Worm (Caenorhabditis elegans) whole organism, late embryonic: Measurements from ENCODE around the gene klp-13.

ENCODE experiments used
- T23F11.4 ChIP-seq: fragments of 200-800 bp; sonication (Bioruptor generic); optimal IDR thresholded peaks from 2 replicates; lab custom pipeline; 2018; ENCODE audit warnings: mild to moderate bottlenecking, missing genetic modification characterization, missing compliant biosample characterization
- ceh-2 ChIP-seq: sonication (generic microtip); optimal IDR thresholded peaks from 2 replicates; lab custom pipeline; 2016; ENCODE audit warnings: missing genotype, missing genetic modification characterization, missing compliant biosample characterization
- ceh-34 ChIP-seq: sonication (generic microtip); optimal IDR thresholded peaks from 2 replicates; lab custom pipeline; 2016; ENCODE audit warnings: mild to moderate bottlenecking, missing genetic modification characterization, missing compliant biosample characterization
- ceh-45 ChIP-seq: fragments of 200-800 bp; sonication (Bioruptor generic); IDR thresholded peaks from 2 replicates; pipeline ENCODE4 v1.3.6; 2022; ENCODE audit warnings: missing genetic modification reagents, missing genetic modification characterization, missing compliant biosample characterization
- ceh-48 ChIP-seq: sonication (generic microtip); optimal IDR thresholded peaks from 2 replicates; lab custom pipeline; 2016; ENCODE audit warnings: missing genetic modification characterization, inconsistent platforms, missing compliant biosample characterization
- ceh-6 ChIP-seq: fragments of 200-800 bp; sonication (Bioruptor generic); optimal IDR thresholded peaks from 2 replicates; lab custom pipeline; 2018; ENCODE audit warnings: mild to moderate bottlenecking, missing genetic modification characterization, missing compliant biosample characterization
- ceh-9 ChIP-seq: sonication (generic microtip); optimal IDR thresholded peaks from 2 replicates; lab custom pipeline; 2016; ENCODE audit warnings: mild to moderate bottlenecking, missing genetic modification characterization, inconsistent platforms, missing compliant biosample characterization
- che-1 ChIP-seq: sonication (generic microtip); optimal IDR thresholded peaks from 2 replicates; lab custom pipeline; 2016; ENCODE audit warnings: mild to moderate bottlenecking, missing genetic modification characterization, missing compliant biosample characterization
- dmd-4 ChIP-seq: sonication (generic microtip); optimal IDR thresholded peaks from 2 replicates; lab custom pipeline; 2016; ENCODE audit warnings: borderline replicate concordance, missing genetic modification characterization, missing compliant biosample characterization
- dve-1 ChIP-seq: sonication (generic microtip); optimal IDR thresholded peaks from 2 replicates; lab custom pipeline; 2017; ENCODE audit warnings: antibody characterized with exemption, mild to moderate bottlenecking, missing genetic modification characterization, missing compliant biosample characterization
- elt-2 ChIP-seq: sonication (generic microtip); optimal IDR thresholded peaks from 2 replicates; lab custom pipeline; 2016; ENCODE audit warnings: missing genetic modification reagents, missing genetic modification characterization, missing compliant biosample characterization
- elt-4 ChIP-seq: sonication (generic microtip); optimal IDR thresholded peaks from 2 replicates; lab custom pipeline; 2016; ENCODE audit warnings: missing genetic modification characterization, missing compliant biosample characterization
- eyg-1 ChIP-seq: sonication (generic microtip); optimal IDR thresholded peaks from 2 replicates; lab custom pipeline; 2016; ENCODE audit warnings: missing genotype, missing genetic modification characterization, missing compliant biosample characterization
- hlh-15 ChIP-seq: sonication (generic microtip); optimal IDR thresholded peaks from 2 replicates; lab custom pipeline; 2016; ENCODE audit warnings: missing genetic modification characterization, missing compliant biosample characterization
- lim-6 ChIP-seq: sonication (generic microtip); optimal IDR thresholded peaks from 2 replicates; lab custom pipeline; 2016; ENCODE audit warnings: missing genetic modification characterization, missing compliant biosample characterization
- madf-2 ChIP-seq: sonication (generic microtip); optimal IDR thresholded peaks from 2 replicates; lab custom pipeline; 2017; ENCODE audit warnings: missing genetic modification characterization, missing compliant biosample characterization
- nfya-1 ChIP-seq: sonication (generic microtip); optimal IDR thresholded peaks from 2 replicates; lab custom pipeline; 2017; ENCODE audit warnings: missing genetic modification characterization, mild to moderate bottlenecking, missing compliant biosample characterization, antibody characterized with exemption, moderate library complexity
- odd-2 ChIP-seq: sonication (generic microtip); optimal IDR thresholded peaks from 2 replicates; lab custom pipeline; 2017; ENCODE audit warnings: antibody characterized with exemption, mild to moderate bottlenecking, missing genetic modification characterization, missing compliant biosample characterization
- pag-3 ChIP-seq: sonication (generic microtip); optimal IDR thresholded peaks from 2 replicates; lab custom pipeline; 2016; ENCODE audit warnings: missing compliant biosample characterization, missing genetic modification characterization, borderline replicate concordance
- pat-9 ChIP-seq: fragments of 200-800 bp; sonication (Bioruptor generic); optimal IDR thresholded peaks from 2 replicates; lab custom pipeline; 2018; ENCODE audit warnings: mild to moderate bottlenecking, missing genetic modification characterization, moderate library complexity, missing compliant biosample characterization
- pax-1 ChIP-seq: fragments of 150-350 bp; optimal IDR thresholded peaks from 2 replicates; lab custom pipeline; 2014; ENCODE audit warnings: missing biosample characterization, missing genetic modification characterization
- pha-2 ChIP-seq: sonication (generic microtip); optimal IDR thresholded peaks from 2 replicates; lab custom pipeline; 2017; ENCODE audit warnings: mild to moderate bottlenecking, missing genetic modification characterization, missing compliant biosample characterization
- pha-4 ChIP-seq: fragments of 150-350 bp; optimal IDR thresholded peaks from 2 replicates; lab custom pipeline; 2018; ENCODE audit warnings: missing biosample characterization, missing genetic modification reagents, missing genetic modification characterization
- pqm-1 ChIP-seq: sonication (generic microtip); optimal IDR thresholded peaks from 2 replicates; lab custom pipeline; 2016; ENCODE audit warnings: missing genetic modification characterization, missing compliant biosample characterization
- ref-2 ChIP-seq: sonication (generic microtip); optimal IDR thresholded peaks from 2 replicates; lab custom pipeline; 2016; ENCODE audit warnings: missing genetic modification characterization, missing compliant biosample characterization
- rnt-1 ChIP-seq: sonication (generic microtip); optimal IDR thresholded peaks from 2 replicates; lab custom pipeline; 2016; ENCODE audit warnings: missing genetic modification characterization, missing compliant biosample characterization
- sox-2 ChIP-seq: fragments of 200-800 bp; sonication (Bioruptor generic); IDR thresholded peaks from 2 replicates; pipeline ENCODE4 v1.3.6; 2022; ENCODE audit warnings: missing genetic modification reagents, missing genetic modification characterization, missing compliant biosample characterization
- sox-4 ChIP-seq: sonication (generic microtip); optimal IDR thresholded peaks from 2 replicates; lab custom pipeline; 2017; ENCODE audit warnings: mild to moderate bottlenecking, missing genetic modification characterization, inconsistent platforms, missing compliant biosample characterization
- tbx-2 ChIP-seq: sonication (generic microtip); optimal IDR thresholded peaks from 2 replicates; lab custom pipeline; 2016; ENCODE audit warnings: missing genetic modification characterization, missing compliant biosample characterization
- tbx-7 ChIP-seq: sonication (generic microtip); optimal IDR thresholded peaks from 2 replicates; lab custom pipeline; 2016; ENCODE audit warnings: missing genotype, missing genetic modification characterization, missing compliant biosample characterization
- ttx-3 ChIP-seq: sonication (generic microtip); optimal IDR thresholded peaks from 2 replicates; lab custom pipeline; 2016; ENCODE audit warnings: missing genetic modification reagents, missing genetic modification characterization, missing compliant biosample characterization
- unc-42 ChIP-seq: sonication (generic microtip); optimal IDR thresholded peaks from 2 replicates; lab custom pipeline; 2016; ENCODE audit warnings: missing genotype, missing genetic modification characterization, missing compliant biosample characterization
- unc-86 ChIP-seq: sonication (generic microtip); optimal IDR thresholded peaks from 2 replicates; lab custom pipeline; 2016; ENCODE audit warnings: missing genetic modification characterization, missing compliant biosample characterization
- zip-5 ChIP-seq: sonication (generic microtip); optimal IDR thresholded peaks from 2 replicates; lab custom pipeline; 2016; ENCODE audit warnings: missing genetic modification characterization, missing compliant biosample characterization

Gene klp-13

ce11 chrX:5962560-5962959, 22.2 kb upstream of the klp-13 start:
- no peak for TF ChIP-seq pha-4 (tag; lab: Kevin White, UChicago)
- TF ChIP-seq tbx-2 (tag; lab: Kevin White, UChicago): no peak
- no peak for TF ChIP-seq sox-2 (GFP tag; lab: Robert Waterston, UW)
- no peak for TF ChIP-seq ttx-3 (tag; lab: Kevin White, UChicago)

- TF ChIP-seq unc-86 (tag; lab: Kevin White, UChicago): no peak
- no peak for TF ChIP-seq ref-2 (tag; lab: Kevin White, UChicago)
- no peak for TF ChIP-seq odd-2 (tag; lab: Kevin White, UChicago)
- no peak for TF ChIP-seq dmd-4 (tag; lab: Kevin White, UChicago)
- no peak for TF ChIP-seq che-1 (tag; lab: Kevin White, UChicago)
- no peak for TF ChIP-seq hlh-15 (tag; lab: Kevin White, UChicago)
- TF ChIP-seq ceh-48: no peak
- no peak for TF ChIP-seq tbx-7 (tag; lab: Kevin White, UChicago)
- TF ChIP-seq madf-2: no peak
- TF ChIP-seq pqm-1 (tag; lab: Kevin White, UChicago): no peak
- TF ChIP-seq elt-4 (tag; lab: Kevin White, UChicago): no peak
- no peak for TF ChIP-seq pax-1 (tag; lab: Kevin White, UChicago)
These were observed 12.6 kb upstream of the klp-13 start for ce11 chrX:5972212-5972611.

DNA sequence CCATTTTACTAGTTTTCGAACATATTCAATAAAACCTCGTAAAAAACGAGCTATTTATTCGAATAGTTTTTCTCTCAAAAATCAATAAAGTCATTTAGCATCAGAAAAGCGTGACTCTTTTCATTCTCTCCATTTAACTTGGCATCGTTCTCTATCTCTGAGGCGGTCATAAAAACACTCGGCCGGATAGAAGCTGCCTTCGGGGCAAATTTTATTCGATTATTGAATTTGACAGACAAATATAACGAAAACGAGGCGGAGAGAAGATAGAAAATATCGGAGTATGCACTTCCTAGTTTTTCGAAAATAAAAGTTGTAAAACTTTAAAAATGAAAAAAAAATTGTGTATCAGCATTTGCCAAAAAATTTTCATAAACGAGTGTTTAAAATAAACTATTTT, 9.6 kb upstream of the klp-13 start:
- TF ChIP-seq tbx-2 (tag; lab: Kevin White, UChicago) (no peak), nfya-1 (tag; lab: Kevin White, UChicago) (no peak), unc-42 (tag; lab: Kevin White, UChicago) (peak; percentile 71), sox-4 (tag; lab: Kevin White, UChicago) (no peak), ttx-3 (tag; lab: Kevin White, UChicago) (no peak), zip-5 (tag; lab: Kevin White, UChicago) (no peak), sox-2 (GFP tag; lab: Robert Waterston, UW) (no peak), ceh-34 (tag; lab: Kevin White, UChicago) (no peak), eyg-1 (tag; lab: Kevin White, UChicago) (no peak)

DNA sequence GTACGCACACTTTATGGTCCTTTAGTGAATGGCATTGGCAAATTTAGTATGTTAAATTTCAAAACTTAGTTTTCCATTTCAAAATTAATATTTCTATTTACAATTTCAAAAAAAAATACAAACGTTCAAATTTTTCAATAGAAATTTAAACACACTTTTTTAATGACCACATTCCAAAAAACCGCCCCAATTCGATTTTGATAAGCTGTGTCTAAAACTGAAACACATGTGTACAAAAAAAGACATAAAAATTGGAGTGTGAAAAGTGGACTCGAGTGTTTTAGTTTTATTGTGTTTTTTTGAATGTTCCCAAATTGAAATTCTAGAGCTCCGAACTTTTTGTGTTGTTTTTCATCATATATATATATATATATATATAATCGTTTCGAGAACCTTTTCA, 9.1 kb upstream of the klp-13 start:
- no peak for TF ChIP-seq ceh-45 (GFP tag; lab: Robert Waterston, UW)
- no peak for TF ChIP-seq tbx-7 (tag; lab: Kevin White, UChicago)
- no peak for TF ChIP-seq pat-9
- TF ChIP-seq T23F11.4 (GFP tag; lab: Kevin White, UChicago): no peak
- no peak for TF ChIP-seq ceh-9 (tag; lab: Kevin White, UChicago)
- no peak for TF ChIP-seq lim-6 (tag; lab: Kevin White, UChicago)
- no peak for TF ChIP-seq rnt-1
- TF ChIP-seq unc-86 (tag; lab: Kevin White, UChicago): no peak
- no peak for TF ChIP-seq pha-2 (tag; lab: Kevin White, UChicago)
- no peak for TF ChIP-seq madf-2
- no peak for TF ChIP-seq hlh-15 (tag; lab: Kevin White, UChicago)
- TF ChIP-seq pag-3: no peak
- no peak for TF ChIP-seq che-1 (tag; lab: Kevin White, UChicago)
- TF ChIP-seq dve-1: no peak
- no peak for TF ChIP-seq ceh-6 (GFP tag; lab: Kevin White, UChicago)
- TF ChIP-seq dmd-4 (tag; lab: Kevin White, UChicago): no peak
- no peak for TF ChIP-seq ceh-2 (tag; lab: Kevin White, UChicago)
- TF ChIP-seq elt-2 (tag; lab: Kevin White, UChicago): no peak
- TF ChIP-seq, all 69 proteins: peak for 0
